Fruit fly (Drosophila melanogaster) whole organism, embryonic: ENCODE measurements around the gene Claspin.
A peak's percentile ranks its signal among the peaks of the same experiment; 100 is the strongest.

Experiments
- Abd-B ChIP-seq: fragments of 200-800 bp; sonication (Bioruptor generic); optimal IDR thresholded peaks from 2 replicates; lab custom pipeline; 2018; ENCODE audit warnings: missing biosample characterization, mild to moderate bottlenecking, missing genetic modification characterization, moderate library complexity
- Ada2b ChIP-seq: fragments of 200-800 bp; sonication (Bioruptor generic); IDR thresholded peaks from 2 replicates; pipeline ENCODE4 v1.3.6; 2022; ENCODE audit warnings: missing biosample characterization, missing genetic modification characterization
- B-H2 ChIP-seq: fragments of 200-800 bp; sonication (Bioruptor generic); optimal IDR thresholded peaks from 2 replicates; lab custom pipeline; 2018; ENCODE audit warnings: missing biosample characterization, mild to moderate bottlenecking, missing genetic modification characterization
- CG10147 ChIP-seq: fragments of 200-800 bp; sonication (Bioruptor generic); optimal IDR thresholded peaks from 2 replicates; lab custom pipeline; 2019; ENCODE audit warnings: missing biosample characterization, mild to moderate bottlenecking, missing genetic modification characterization, moderate library complexity
- CG10431 ChIP-seq: fragments of 200-800 bp; sonication (Bioruptor generic); optimal IDR thresholded peaks from 3 replicates; lab custom pipeline; 2018; ENCODE audit warnings: missing biosample characterization, mild to moderate bottlenecking, missing genetic modification characterization
- CG10565 ChIP-seq: fragments of 200-800 bp; sonication (Bioruptor generic); optimal IDR thresholded peaks from 3 replicates; lab custom pipeline; 2016; ENCODE audit warnings: missing biosample characterization, mild to moderate bottlenecking, missing genetic modification characterization
- CG11456 ChIP-seq: fragments of 200-800 bp; sonication (Bioruptor generic); IDR thresholded peaks from 3 replicates; pipeline ENCODE4 v1.3.6; 2022; ENCODE audit warnings: missing biosample characterization, missing genetic modification characterization
- CG11696 ChIP-seq: fragments of 200-800 bp; sonication (Bioruptor generic); IDR thresholded peaks from 2 replicates; pipeline ENCODE4 v1.3.6; 2022; ENCODE audit warnings: missing biosample characterization, missing genetic modification characterization
- CG12659 ChIP-seq: fragments of 200-800 bp; sonication (Bioruptor generic); optimal IDR thresholded peaks from 3 replicates; lab custom pipeline; 2017; ENCODE audit warnings: mild to moderate bottlenecking, missing biosample characterization, missing genetic modification reagents, missing genetic modification characterization
- CG12769 ChIP-seq: fragments of 200-800 bp; sonication (Bioruptor generic); optimal IDR thresholded peaks from 2 replicates; lab custom pipeline; 2019; ENCODE audit warnings: missing biosample characterization, mild to moderate bottlenecking, missing genetic modification characterization, moderate library complexity
- CG14050 ChIP-seq: fragments of 200-800 bp; sonication (Bioruptor generic); IDR thresholded peaks from 3 replicates; pipeline ENCODE4 v1.3.6; 2022; ENCODE audit warnings: missing biosample characterization, missing genetic modification characterization
- CG14441 ChIP-seq: fragments of 200-800 bp; sonication (Bioruptor generic); IDR thresholded peaks from 2 replicates; pipeline ENCODE4 v1.3.6; 2022; ENCODE audit warnings: missing biosample characterization, missing genetic modification characterization
- CG15269 ChIP-seq: fragments of 200-800 bp; sonication (Bioruptor generic); optimal IDR thresholded peaks from 2 replicates; lab custom pipeline; 2018; ENCODE audit warnings: missing biosample characterization, mild to moderate bottlenecking, missing genetic modification characterization, moderate library complexity
- CG17359 ChIP-seq: fragments of 200-800 bp; sonication (Bioruptor generic); optimal IDR thresholded peaks from 3 replicates; lab custom pipeline; 2018; ENCODE audit warnings: missing biosample characterization, mild to moderate bottlenecking, missing genetic modification characterization, moderate library complexity
- CG1832 ChIP-seq: fragments of 200-800 bp; sonication (Bioruptor generic); optimal IDR thresholded peaks from 2 replicates; lab custom pipeline; 2017; ENCODE audit warnings: missing biosample characterization, mild to moderate bottlenecking, missing genetic modification characterization, inconsistent platforms
- CG18599 ChIP-seq: fragments of 200-800 bp; sonication (Bioruptor generic); optimal IDR thresholded peaks from 3 replicates; lab custom pipeline; 2017; ENCODE audit warnings: missing biosample characterization, missing genetic modification characterization, mild to moderate bottlenecking, moderate library complexity, missing genetic modification reagents
- CG2678 ChIP-seq: fragments of 200-800 bp; sonication (Bioruptor generic); optimal IDR thresholded peaks from 3 replicates; lab custom pipeline; 2019; ENCODE audit warnings: missing biosample characterization, mild to moderate bottlenecking, missing genetic modification characterization, moderate library complexity
- CG2712 ChIP-seq: fragments of 200-800 bp; optimal IDR thresholded peaks from 3 replicates; lab custom pipeline; 2019; ENCODE audit warnings: missing biosample characterization, mild to moderate bottlenecking, missing genetic modification characterization, moderate library complexity
- CG30020 ChIP-seq: fragments of 200-800 bp; optimal IDR thresholded peaks from 2 replicates; lab custom pipeline; 2019; ENCODE audit warnings: missing biosample characterization, mild to moderate bottlenecking, missing genetic modification characterization, moderate library complexity
- CG33557 ChIP-seq: fragments of 200-800 bp; sonication (Bioruptor generic); optimal IDR thresholded peaks from 2 replicates; lab custom pipeline; 2019; ENCODE audit warnings: missing biosample characterization, mild to moderate bottlenecking, missing genetic modification characterization, moderate library complexity
- CG4820 ChIP-seq: fragments of 200-800 bp; sonication (Bioruptor generic); optimal IDR thresholded peaks from 3 replicates; lab custom pipeline; 2016; ENCODE audit warnings: missing biosample characterization, missing genetic modification characterization
- CG6854 ChIP-seq: fragments of 200-800 bp; sonication (Bioruptor generic); optimal IDR thresholded peaks from 3 replicates; lab custom pipeline; 2017; ENCODE audit warnings: missing biosample characterization, mild to moderate bottlenecking, missing genetic modification characterization
- CG9817 ChIP-seq: fragments of 200-800 bp; sonication (Bioruptor generic); optimal IDR thresholded peaks from 2 replicates; lab custom pipeline; 2018; ENCODE audit warnings: missing biosample characterization, mild to moderate bottlenecking, missing genetic modification characterization, moderate library complexity
- CG9876 ChIP-seq: fragments of 200-800 bp; sonication (Bioruptor generic); optimal IDR thresholded peaks from 2 replicates; lab custom pipeline; 2016; ENCODE audit warnings: missing biosample characterization, missing genetic modification characterization
- Dek ChIP-seq: fragments of 200-800 bp; sonication (Bioruptor generic); optimal IDR thresholded peaks from 3 replicates; lab custom pipeline; 2019; ENCODE audit warnings: missing biosample characterization, mild to moderate bottlenecking, missing genetic modification characterization, moderate library complexity
- Dp ChIP-seq: fragments of 200-800 bp; sonication (Bioruptor generic); optimal IDR thresholded peaks from 2 replicates; lab custom pipeline; 2018; ENCODE audit warnings: missing biosample characterization, mild to moderate bottlenecking, missing genetic modification characterization, moderate library complexity
- Fer3 ChIP-seq: fragments of 200-800 bp; sonication (Bioruptor generic); optimal IDR thresholded peaks from 2 replicates; lab custom pipeline; 2018; ENCODE audit warnings: missing biosample characterization, mild to moderate bottlenecking, missing genetic modification characterization, moderate library complexity
- GATAe ChIP-seq: fragments of 200-800 bp; sonication (Bioruptor generic); conservative IDR thresholded peaks from 2 replicates; pipeline ENCODE4 v1.3.6; 2022; ENCODE audit warnings: missing biosample characterization, missing genetic modification characterization
- Gug ChIP-seq: fragments of 200-800 bp; sonication (Bioruptor generic); IDR thresholded peaks from 4 replicates; pipeline ENCODE4 v1.3.6; 2022; ENCODE audit warnings: missing biosample characterization, missing genetic modification characterization
- H15 ChIP-seq: fragments of 200-800 bp; sonication (Bioruptor generic); IDR thresholded peaks from 3 replicates; pipeline ENCODE4 v1.3.6; 2022; ENCODE audit warnings: missing biosample characterization, missing genetic modification characterization
- Jarid2 ChIP-seq: fragments of 200-800 bp; sonication (Bioruptor generic); optimal IDR thresholded peaks from 3 replicates; lab custom pipeline; 2017; ENCODE audit warnings: mild to moderate bottlenecking, missing biosample characterization, missing genetic modification reagents, missing genetic modification characterization
- Meics ChIP-seq: fragments of 200-800 bp; sonication (Bioruptor generic); optimal IDR thresholded peaks from 2 replicates; lab custom pipeline; 2017; ENCODE audit warnings: missing biosample characterization, mild to moderate bottlenecking, missing genetic modification characterization
- Oli ChIP-seq: fragments of 200-800 bp; sonication (Bioruptor generic); optimal IDR thresholded peaks from 2 replicates; lab custom pipeline; 2018; ENCODE audit warnings: missing biosample characterization, mild to moderate bottlenecking, missing genetic modification characterization, moderate library complexity
- Usf ChIP-seq: fragments of 200-800 bp; sonication (Bioruptor generic); optimal IDR thresholded peaks from 2 replicates; lab custom pipeline; 2017; ENCODE audit warnings: missing genotype, missing biosample characterization, missing genetic modification characterization
- gcm ChIP-seq: fragments of 200-800 bp; sonication (Bioruptor generic); optimal IDR thresholded peaks from 2 replicates; lab custom pipeline; 2019; ENCODE audit warnings: missing biosample characterization, mild to moderate bottlenecking, missing genetic modification characterization, moderate library complexity
- ken ChIP-seq: fragments of 200-800 bp; sonication (Bioruptor generic); IDR thresholded peaks from 3 replicates; pipeline ENCODE4 v1.3.6; 2022; ENCODE audit warnings: missing biosample characterization, missing genetic modification characterization
- lbe ChIP-seq: fragments of 200-800 bp; sonication (Bioruptor generic); optimal IDR thresholded peaks from 2 replicates; lab custom pipeline; 2016; ENCODE audit warnings: missing biosample characterization, mild to moderate bottlenecking, missing genetic modification characterization
- lilli ChIP-seq: fragments of 200-800 bp; sonication (Bioruptor generic); optimal IDR thresholded peaks from 3 replicates; lab custom pipeline; 2016; ENCODE audit warnings: missing biosample characterization, missing genetic modification characterization
- luna ChIP-seq: fragments of 200-800 bp; sonication (Bioruptor generic); optimal IDR thresholded peaks from 2 replicates; lab custom pipeline; 2016; ENCODE audit warnings: missing biosample characterization, missing genetic modification characterization
- nau ChIP-seq: fragments of 200-800 bp; sonication (Bioruptor generic); optimal IDR thresholded peaks from 3 replicates; lab custom pipeline; 2017; ENCODE audit warnings: missing biosample characterization, mild to moderate bottlenecking, missing genetic modification characterization, missing genetic modification reagents
- pan ChIP-seq, 4 experiments: fragments of >200 bp in 3 of 4; fragments of 200-800 bp in 1 of 4; sonication (Bioruptor generic) in 1 of 4; optimal IDR thresholded peaks in 3 of 4; IDR thresholded peaks in 1 of 4; 2 replicates each; pipeline versions ENCODE4 v1.3.6 to Lab custom; 2017 to 2022; ENCODE audit warnings: missing biosample characterization in 2 of 4, missing genetic modification characterization in 2 of 4, mixed read lengths in 1 of 4
- peb ChIP-seq: fragments of 200-800 bp; sonication (Bioruptor generic); IDR thresholded peaks from 2 replicates; pipeline ENCODE4 v1.3.6; 2022; ENCODE audit warnings: missing biosample characterization, missing genetic modification characterization
- pho ChIP-seq: fragments of 200-800 bp; sonication (Bioruptor generic); optimal IDR thresholded peaks from 2 replicates; lab custom pipeline; 2016; ENCODE audit warnings: missing biosample characterization, missing genetic modification characterization
- ranshi ChIP-seq: fragments of 200-800 bp; sonication (Bioruptor generic); IDR thresholded peaks from 2 replicates; pipeline ENCODE4 v1.3.6; 2022; ENCODE audit warnings: missing biosample characterization, missing genetic modification characterization
- salm ChIP-seq: fragments of 200-800 bp; sonication (Bioruptor generic); optimal IDR thresholded peaks from 2 replicates; lab custom pipeline; 2018; ENCODE audit warnings: missing biosample characterization, mild to moderate bottlenecking, missing genetic modification characterization
- sd ChIP-seq: fragments of 200-800 bp; sonication (Bioruptor generic); optimal IDR thresholded peaks from 3 replicates; lab custom pipeline; 2018; ENCODE audit warnings: missing biosample characterization, mild to moderate bottlenecking, missing genetic modification characterization, moderate library complexity
- sqz ChIP-seq: fragments of 200-800 bp; sonication (Bioruptor generic); optimal IDR thresholded peaks from 3 replicates; lab custom pipeline; 2018; ENCODE audit warnings: missing biosample characterization, mild to moderate bottlenecking, missing genetic modification characterization
- vnd ChIP-seq: fragments of 200-800 bp; sonication (Bioruptor generic); IDR thresholded peaks from 3 replicates; pipeline ENCODE4 v1.3.6; 2022; ENCODE audit warnings: missing biosample characterization, missing genetic modification characterization; ENCODE audit not compliant: partially characterized antibody
- zfh2 ChIP-seq: fragments of 200-800 bp; sonication (Bioruptor generic); optimal IDR thresholded peaks from 2 replicates; lab custom pipeline; 2016; ENCODE audit warnings: missing biosample characterization, missing genetic modification characterization

Claspin gene

DNA sequence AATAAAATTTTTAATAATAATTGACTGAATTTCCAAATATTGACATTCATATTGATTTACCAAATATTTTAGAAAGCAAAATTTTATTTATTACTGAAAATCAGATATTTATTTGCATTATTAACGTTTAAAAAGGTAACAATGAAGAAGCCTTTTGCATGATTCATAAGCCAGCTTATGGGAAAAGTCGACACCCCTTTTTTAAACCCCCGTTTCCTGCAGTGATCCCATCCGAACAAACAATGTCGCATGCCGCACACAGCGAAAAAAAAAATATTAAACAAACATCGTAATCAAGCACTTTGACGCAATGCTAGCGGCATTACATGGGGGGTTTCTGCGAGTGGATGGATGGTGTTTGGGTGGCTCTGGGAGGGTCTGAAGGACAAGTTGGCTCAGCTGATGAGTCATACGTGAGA is 40.4 kb downstream of the Claspin start (continued):
- peak; percentile 46 for TF ChIP-seq CG10147 (GFP tag; lab: Kevin White, UChicago)
- TF ChIP-seq Oli (tag; lab: Kevin White, UChicago), result peak; percentile 36
- peak; percentile 55; the same call in 1 of the 3 replicates for TF ChIP-seq ken (GFP tag; lab: Robert Waterston, UW)
- no peak for TF ChIP-seq B-H2 (GFP tag; lab: Kevin White, UChicago)
- TF ChIP-seq pho (GFP tag; lab: Kevin White, UChicago), result no peak
- peak; percentile 51 for TF ChIP-seq zfh2 (GFP tag; lab: Kevin White, UChicago)
- 0 out of 2 replicates have a peak, but pooled peaks have one; percentile 24 for TF ChIP-seq CG14441 (GFP tag; lab: Robert Waterston, UW)
- no peak for TF ChIP-seq Usf
- TF ChIP-seq CG18599 (GFP tag; lab: Kevin White, UChicago), result peak; percentile 65
- no peak for TF ChIP-seq CG9876 (GFP tag; lab: Kevin White, UChicago)
- peak; percentile 11 for TF ChIP-seq Abd-B
- no peak for TF ChIP-seq CG33557 (GFP tag; lab: Kevin White, UChicago)
- peak; percentile 59 for TF ChIP-seq Meics (GFP tag; lab: Kevin White, UChicago)
- TF ChIP-seq peb, result no peak
- TF ChIP-seq CG4820 (GFP tag; lab: Kevin White, UChicago), result no peak
- peak; percentile 53 for TF ChIP-seq sqz
- no peak for TF ChIP-seq CG14050 (GFP tag; lab: Robert Waterston, UW)
- TF ChIP-seq Dp (GFP tag; lab: Kevin White, UChicago), result no peak
- TF ChIP-seq luna (GFP tag; lab: Kevin White, UChicago), result no peak
- TF ChIP-seq CG1832, result no peak
- no peak for TF ChIP-seq CG11696 (GFP tag; lab: Robert Waterston, UW)
- TF ChIP-seq H15 (GFP tag; lab: Robert Waterston, UW), result no peak
- TF ChIP-seq CG2678 (tag; lab: Kevin White, UChicago), result peak; percentile 61
- TF ChIP-seq Ada2b (GFP tag; lab: Robert Waterston, UW), result peak; percentile 34; the same call in 1 of the 2 replicates
- TF ChIP-seq salm (tag; lab: Kevin White, UChicago), result no peak
- peak; percentile 51; the same call in 2 of the 4 replicates for TF ChIP-seq Gug (GFP tag; lab: Robert Waterston, UW)
- TF ChIP-seq GATAe, result no peak
- no peak for TF ChIP-seq nau (GFP tag; lab: Kevin White, UChicago)
- TF ChIP-seq CG11456 (GFP tag; lab: Robert Waterston, UW), result peak; percentile 61; the same call in 1 of the 3 replicates
- TF ChIP-seq CG12769 (tag; lab: Kevin White, UChicago), result peak; percentile 30
- TF ChIP-seq CG12659, result peak; percentile 24
- TF ChIP-seq CG2712 (tag; lab: Kevin White, UChicago), result no peak
- peak; percentile 29 for TF ChIP-seq CG15269 (tag; lab: Kevin White, UChicago)
- no peak for TF ChIP-seq Jarid2 (GFP tag; lab: Kevin White, UChicago)
- TF ChIP-seq pan (optimal IDR thresholded peaks at IDR 0.05; lab: Kevin White, UChicago), result no peak
- no peak for TF ChIP-seq pan (GFP tag; optimal IDR thresholded peaks at IDR 0.05 in 1 of 2, IDR thresholded peaks at IDR 0.05 in 1 of 2)
- TF ChIP-seq sd, result peak; percentile 8
- peak; percentile 28 for TF ChIP-seq Fer3 (tag; lab: Kevin White, UChicago)
- no peak for TF ChIP-seq vnd (GFP tag; lab: Robert Waterston, UW)
- peak; percentile 38 for TF ChIP-seq CG9817 (tag; lab: Kevin White, UChicago)
- 0 out of 2 replicates have a peak, but pooled peaks have one; percentile 12 for TF ChIP-seq ranshi (GFP tag; lab: Robert Waterston, UW)
- TF ChIP-seq CG10431 (GFP tag; lab: Kevin White, UChicago), result no peak
- no peak for TF ChIP-seq CG10565 (GFP tag; lab: Kevin White, UChicago)
- no peak for TF ChIP-seq CG6854 (GFP tag; lab: Kevin White, UChicago)
- TF ChIP-seq Dek (tag; lab: Kevin White, UChicago), result peak; percentile 10
- no peak for TF ChIP-seq CG30020
- no peak for TF ChIP-seq lbe
- peak; percentile 39 for TF ChIP-seq lilli (GFP tag; lab: Kevin White, UChicago)
- TF ChIP-seq CG17359 (tag; lab: Kevin White, UChicago), result peak; percentile 56
- TF ChIP-seq gcm (GFP tag; lab: Kevin White, UChicago), result no peak
